Worm (Caenorhabditis elegans) whole organism, late embryonic: Measurements from ENCODE around the gene nhr-175.

Experiments
- C38D4.7 ChIP-seq: fragments of 200-800 bp; sonication (Bioruptor generic); optimal IDR thresholded peaks from 2 replicates; lab custom pipeline; 2018; ENCODE audit warnings: mild to moderate bottlenecking, missing genetic modification characterization, moderate library complexity, missing compliant biosample characterization
- K02D7.2 ChIP-seq: sonication (generic microtip); optimal IDR thresholded peaks from 2 replicates; lab custom pipeline; 2017; ENCODE audit warnings: mild to moderate bottlenecking, missing genetic modification characterization, missing compliant biosample characterization
- ama-1 ChIP-seq: fragments of 150-350 bp; optimal IDR thresholded peaks from 2 replicates; lab custom pipeline; 2014
- ceh-22 ChIP-seq: sonication (generic microtip); optimal IDR thresholded peaks from 2 replicates; lab custom pipeline; 2017; ENCODE audit warnings: missing biosample characterization, missing genetic modification characterization
- ceh-30 ChIP-seq: fragments of 150-350 bp; optimal IDR thresholded peaks from 2 replicates; lab custom pipeline; 2014; ENCODE audit warnings: missing biosample characterization, missing genetic modification characterization
- ceh-48 ChIP-seq: sonication (generic microtip); optimal IDR thresholded peaks from 2 replicates; lab custom pipeline; 2016; ENCODE audit warnings: missing genetic modification characterization, inconsistent platforms, missing compliant biosample characterization
- fkh-10 ChIP-seq: fragments of 150-350 bp; optimal IDR thresholded peaks from 2 replicates; lab custom pipeline; 2014; ENCODE audit warnings: missing biosample characterization, missing genetic modification reagents, missing genetic modification characterization
- nhr-232 ChIP-seq: sonication (generic microtip); optimal IDR thresholded peaks from 2 replicates; lab custom pipeline; 2016; ENCODE audit warnings: missing genetic modification characterization, missing compliant biosample characterization
- pha-2 ChIP-seq: sonication (generic microtip); optimal IDR thresholded peaks from 2 replicates; lab custom pipeline; 2017; ENCODE audit warnings: mild to moderate bottlenecking, missing genetic modification characterization, missing compliant biosample characterization
- sox-4 ChIP-seq: sonication (generic microtip); optimal IDR thresholded peaks from 2 replicates; lab custom pipeline; 2017; ENCODE audit warnings: mild to moderate bottlenecking, missing genetic modification characterization, inconsistent platforms, missing compliant biosample characterization
- unc-3 ChIP-seq, 2 experiments: fragments of 200-800 bp in 1 of 2; sonication (Bioruptor generic) in 1 of 2; sonication (generic microtip) in 1 of 2; conservative IDR thresholded peaks in 1 of 2; optimal IDR thresholded peaks in 1 of 2; 2 replicates each; pipeline versions ENCODE4 v1.3.6 to Lab custom; 2016 to 2022; ENCODE audit warnings: missing compliant biosample characterization in 2 of 2, missing genetic modification characterization in 2 of 2, missing genetic modification reagents in 1 of 2

DNA sequence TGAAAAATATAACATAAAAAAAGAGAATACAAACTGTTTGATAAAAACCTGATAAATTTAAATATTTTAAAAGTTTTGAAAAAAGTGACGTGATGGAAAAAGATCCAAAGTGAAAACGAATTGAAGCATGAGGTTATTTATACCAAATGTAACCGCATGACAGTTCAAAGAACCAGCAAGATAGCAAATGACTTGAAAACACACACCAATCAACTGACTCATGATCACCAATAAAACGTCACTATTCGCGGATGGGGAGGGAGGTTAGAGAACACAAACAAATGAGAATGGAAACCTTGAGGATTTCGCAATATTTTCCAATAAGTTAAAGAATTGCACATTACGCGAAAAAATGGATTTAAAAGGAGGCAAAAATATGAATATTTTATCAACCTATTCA is 42.9 kb downstream of the nhr-175 start, which contains the start of gene C06B3.7:
- TF ChIP-seq ceh-22 (tag; lab: Kevin White, UChicago): no peak
- TF ChIP-seq sox-4 (tag; lab: Kevin White, UChicago): no peak
- TF ChIP-seq fkh-10: no peak
- no peak for TF ChIP-seq nhr-232 (tag; lab: Kevin White, UChicago)
- TF ChIP-seq K02D7.2 (tag; lab: Kevin White, UChicago): no peak
- no peak for TF ChIP-seq ceh-48 (tag; lab: Kevin White, UChicago)
- TF ChIP-seq ceh-30 (tag; lab: Kevin White, UChicago): no peak
- no peak for TF ChIP-seq C38D4.7
- no peak for TF ChIP-seq unc-3 (GFP tag; conservative IDR thresholded peaks at IDR 0.05; lab: Robert Waterston, UW)
- no peak for TF ChIP-seq unc-3 (tag; optimal IDR thresholded peaks at IDR 0.05; lab: Kevin White, UChicago)
- no peak for TF ChIP-seq ama-1
- TF ChIP-seq pha-2 (tag; lab: Kevin White, UChicago): no peak
